Fruit fly (Drosophila melanogaster) S2 (cell line): ENCODE data around the gene CG14190.

Experiments
- CG8478 ChIP-seq: fragments of >200 bp; optimal IDR thresholded peaks from 2 replicates; lab custom pipeline; 2018
- CTCF ChIP-seq, 2 experiments: fragments of >200 bp; optimal IDR thresholded peaks; 2 replicates each; lab custom pipeline; 2018

DNA sequence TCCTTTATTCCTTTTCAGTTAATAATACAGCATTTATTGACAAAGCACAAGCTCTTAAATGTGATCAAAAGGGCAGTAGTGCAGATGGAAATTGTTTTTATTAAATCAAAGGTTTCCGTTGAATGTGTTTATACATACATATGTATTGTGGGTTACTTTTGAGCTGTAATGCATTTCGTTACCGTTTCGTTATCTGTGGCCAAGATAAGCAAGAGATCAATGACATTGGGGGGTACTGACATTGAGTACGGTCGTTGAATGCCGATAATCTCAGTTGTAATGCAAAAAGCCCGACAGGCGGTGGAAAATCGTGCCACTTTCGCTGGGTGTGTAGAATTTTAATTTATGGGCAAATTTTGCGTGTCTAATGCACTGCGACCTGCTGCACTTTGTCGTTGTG, 16.3 kb downstream of the CG14190 start:
- no peak for TF ChIP-seq CG8478
- TF ChIP-seq CTCF (optimal IDR thresholded peaks at IDR 0.05; lab: Kevin White, UChicago) = no peak
